Fruit fly (Drosophila melanogaster) whole organism, embryonic: ENCODE results near the gene CG32537.

Experiments
- ATbp ChIP-seq: fragments of 200-800 bp; sonication (Bioruptor generic); optimal IDR thresholded peaks from 2 replicates; lab custom pipeline; 2017; ENCODE audit warnings: missing biosample characterization, mild to moderate bottlenecking, missing genetic modification characterization, missing genetic modification reagents
- Aef1 ChIP-seq: fragments of 200-800 bp; sonication (Bioruptor generic); IDR thresholded peaks from 3 replicates; pipeline ENCODE4 v1.3.6; 2022; ENCODE audit warnings: missing biosample characterization, missing genetic modification characterization
- Antp ChIP-seq: fragments of 200-800 bp; sonication (Bioruptor generic); optimal IDR thresholded peaks from 3 replicates; lab custom pipeline; 2016; ENCODE audit warnings: missing biosample characterization, missing genetic modification characterization
- Atf6 ChIP-seq: fragments of 200-800 bp; sonication (Bioruptor generic); IDR thresholded peaks from 2 replicates; pipeline ENCODE4 v1.3.6; 2022; ENCODE audit warnings: missing biosample characterization, missing genetic modification characterization
- B-H1 ChIP-seq: fragments of 200-800 bp; sonication (Bioruptor generic); IDR thresholded peaks from 3 replicates; pipeline ENCODE4 v1.3.6; 2022; ENCODE audit warnings: missing biosample characterization, missing genetic modification characterization
- Bteb2 ChIP-seq: fragments of 200-800 bp; sonication (Bioruptor generic); optimal IDR thresholded peaks from 2 replicates; lab custom pipeline; 2016; ENCODE audit warnings: missing biosample characterization, missing genetic modification characterization
- CG11504 ChIP-seq: fragments of 200-800 bp; sonication (Bioruptor generic); optimal IDR thresholded peaks from 3 replicates; lab custom pipeline; 2019; ENCODE audit warnings: missing biosample characterization, mild to moderate bottlenecking, missing genetic modification characterization, moderate library complexity
- CG13624 ChIP-seq: fragments of 200-800 bp; sonication (Bioruptor generic); optimal IDR thresholded peaks from 2 replicates; lab custom pipeline; 2016; ENCODE audit warnings: missing biosample characterization, missing genetic modification characterization
- CG14860 ChIP-seq: fragments of 200-800 bp; sonication (Bioruptor generic); IDR thresholded peaks from 3 replicates; pipeline ENCODE4 v1.3.6; 2022; ENCODE audit warnings: missing biosample characterization, missing genetic modification characterization; ENCODE audit not compliant: partially characterized antibody
- CG17361 ChIP-seq: fragments of 200-800 bp; sonication (Bioruptor generic); IDR thresholded peaks from 3 replicates; pipeline ENCODE4 v1.3.6; 2022; ENCODE audit warnings: missing biosample characterization, missing genetic modification characterization
- CG1792 ChIP-seq: fragments of 200-800 bp; sonication (Bioruptor generic); optimal IDR thresholded peaks from 2 replicates; lab custom pipeline; 2016; ENCODE audit warnings: missing biosample characterization, missing genetic modification characterization
- CG18262 ChIP-seq: fragments of 200-800 bp; optimal IDR thresholded peaks from 3 replicates; lab custom pipeline; 2019; ENCODE audit warnings: missing biosample characterization, mild to moderate bottlenecking, missing genetic modification characterization, moderate library complexity
- CG1832 ChIP-seq: fragments of 200-800 bp; sonication (Bioruptor generic); optimal IDR thresholded peaks from 2 replicates; lab custom pipeline; 2017; ENCODE audit warnings: missing biosample characterization, mild to moderate bottlenecking, missing genetic modification characterization, inconsistent platforms
- CG2116 ChIP-seq: fragments of 200-800 bp; sonication (Bioruptor generic); optimal IDR thresholded peaks from 3 replicates; lab custom pipeline; 2018; ENCODE audit warnings: missing biosample characterization, mild to moderate bottlenecking, missing genetic modification characterization
- CG3065 ChIP-seq: fragments of 200-800 bp; sonication (Bioruptor generic); optimal IDR thresholded peaks from 2 replicates; lab custom pipeline; 2016; ENCODE audit warnings: missing biosample characterization, missing genetic modification characterization
- CG31365 ChIP-seq: fragments of 200-800 bp; sonication (Bioruptor generic); optimal IDR thresholded peaks from 2 replicates; lab custom pipeline; 2018; ENCODE audit warnings: missing biosample characterization, mild to moderate bottlenecking, missing genetic modification characterization
- CG31388 ChIP-seq: fragments of 200-800 bp; sonication (Bioruptor generic); optimal IDR thresholded peaks from 2 replicates; lab custom pipeline; 2016; ENCODE audit warnings: missing biosample characterization, missing genetic modification characterization
- CG3163 ChIP-seq: fragments of 200-800 bp; sonication (Bioruptor generic); optimal IDR thresholded peaks from 3 replicates; lab custom pipeline; 2016; ENCODE audit warnings: missing biosample characterization, missing genetic modification characterization
- CG34376 ChIP-seq: fragments of 200-800 bp; sonication (Bioruptor generic); optimal IDR thresholded peaks from 2 replicates; lab custom pipeline; 2018; ENCODE audit warnings: missing biosample characterization, mild to moderate bottlenecking, missing genetic modification characterization
- CG3995 ChIP-seq: fragments of 200-800 bp; sonication (Bioruptor generic); optimal IDR thresholded peaks from 3 replicates; lab custom pipeline; 2016; ENCODE audit warnings: missing biosample characterization, missing genetic modification characterization
- CG9437 ChIP-seq: fragments of 200-800 bp; sonication (Bioruptor generic); optimal IDR thresholded peaks from 2 replicates; lab custom pipeline; 2018; ENCODE audit warnings: missing biosample characterization, mild to moderate bottlenecking, missing genetic modification characterization
- CG9797 ChIP-seq: fragments of 200-800 bp; sonication (Bioruptor generic); optimal IDR thresholded peaks from 3 replicates; lab custom pipeline; 2018; ENCODE audit warnings: missing biosample characterization, mild to moderate bottlenecking, missing genetic modification characterization
- CkIIα-i1 ChIP-seq: fragments of 200-800 bp; sonication (Bioruptor generic); IDR thresholded peaks from 2 replicates; pipeline ENCODE4 v1.3.6; 2022; ENCODE audit warnings: missing biosample characterization, missing genetic modification characterization
- Drgx ChIP-seq: fragments of 200-800 bp; sonication (Bioruptor generic); IDR thresholded peaks from 2 replicates; pipeline ENCODE4 v1.3.6; 2022; ENCODE audit warnings: missing biosample characterization, missing genetic modification characterization
- MTF-1 ChIP-seq: fragments of 200-800 bp; sonication (Bioruptor generic); optimal IDR thresholded peaks from 2 replicates; lab custom pipeline; 2018; ENCODE audit warnings: missing biosample characterization, mild to moderate bottlenecking, missing genetic modification characterization, borderline replicate concordance
- Mad ChIP-seq: fragments of 200-800 bp; sonication (Bioruptor generic); optimal IDR thresholded peaks from 2 replicates; lab custom pipeline; 2016; ENCODE audit warnings: missing biosample characterization, missing genetic modification characterization
- NFAT ChIP-seq: fragments of 200-800 bp; sonication (Bioruptor generic); IDR thresholded peaks from 2 replicates; pipeline ENCODE4 v1.3.6; 2022; ENCODE audit warnings: missing biosample characterization, missing genetic modification characterization
- NK7.1 ChIP-seq: fragments of 200-800 bp; sonication (Bioruptor generic); optimal IDR thresholded peaks from 3 replicates; lab custom pipeline; 2016; ENCODE audit warnings: missing biosample characterization, missing genetic modification characterization
- Neu2 ChIP-seq: fragments of 200-800 bp; sonication (Bioruptor generic); optimal IDR thresholded peaks from 3 replicates; lab custom pipeline; 2016; ENCODE audit warnings: missing biosample characterization, missing genetic modification characterization, borderline replicate concordance
- Rfx ChIP-seq: fragments of 200-800 bp; sonication (Bioruptor generic); IDR thresholded peaks from 2 replicates; pipeline ENCODE4 v1.3.6; 2022; ENCODE audit warnings: missing biosample characterization, missing genetic modification characterization
- Sry-δ ChIP-seq: fragments of 200-800 bp; sonication (Bioruptor generic); optimal IDR thresholded peaks from 2 replicates; lab custom pipeline; 2016; ENCODE audit warnings: missing biosample characterization, missing genetic modification characterization
- Stat92E ChIP-seq, 3 experiments: fragments of >200 bp in 2 of 3; fragments of 200-800 bp in 1 of 3; sonication (Bioruptor generic) in 1 of 3; optimal IDR thresholded peaks; 2 replicates each; lab custom pipeline; 2017 to 2019; ENCODE audit warnings: missing biosample characterization in 3 of 3, missing genetic modification characterization in 3 of 3, mild to moderate bottlenecking in 1 of 3, moderate library complexity in 1 of 3
- chinmo ChIP-seq: fragments of 200-800 bp; sonication (Bioruptor generic); IDR thresholded peaks from 4 replicates; pipeline ENCODE4 v1.3.6; 2022; ENCODE audit warnings: missing biosample characterization, missing genetic modification characterization; ENCODE audit not compliant: partially characterized antibody
- crc ChIP-seq: fragments of 200-800 bp; sonication (Bioruptor generic); optimal IDR thresholded peaks from 2 replicates; lab custom pipeline; 2016; ENCODE audit warnings: missing biosample characterization, missing genetic modification characterization
- dati ChIP-seq: fragments of 200-800 bp; sonication (Bioruptor generic); IDR thresholded peaks from 2 replicates; pipeline ENCODE4 v1.3.6; 2022; ENCODE audit warnings: missing biosample characterization, missing genetic modification characterization
- emc ChIP-seq: fragments of 200-800 bp; sonication (Bioruptor generic); optimal IDR thresholded peaks from 2 replicates; lab custom pipeline; 2016; ENCODE audit warnings: missing biosample characterization, missing genetic modification characterization
- fd64A ChIP-seq: fragments of 200-800 bp; sonication (Bioruptor generic); optimal IDR thresholded peaks from 3 replicates; lab custom pipeline; 2018; ENCODE audit warnings: missing biosample characterization, mild to moderate bottlenecking, missing genetic modification characterization
- grau ChIP-seq: fragments of 200-800 bp; optimal IDR thresholded peaks from 3 replicates; lab custom pipeline; 2019; ENCODE audit warnings: missing biosample characterization, mild to moderate bottlenecking, missing genetic modification characterization, moderate library complexity
- ind ChIP-seq: fragments of 200-800 bp; sonication (Bioruptor generic); optimal IDR thresholded peaks from 3 replicates; lab custom pipeline; 2016; ENCODE audit warnings: missing biosample characterization, missing genetic modification characterization
- mirr ChIP-seq: fragments of 200-800 bp; sonication (Bioruptor generic); optimal IDR thresholded peaks from 3 replicates; lab custom pipeline; 2018; ENCODE audit warnings: missing biosample characterization, mild to moderate bottlenecking, missing genetic modification characterization
- mld ChIP-seq: fragments of 200-800 bp; sonication (Bioruptor generic); IDR thresholded peaks from 3 replicates; pipeline ENCODE4 v1.3.6; 2022; ENCODE audit warnings: missing biosample characterization, missing genetic modification characterization; ENCODE audit not compliant: partially characterized antibody
- pan ChIP-seq, 4 experiments: fragments of >200 bp in 3 of 4; fragments of 200-800 bp in 1 of 4; sonication (Bioruptor generic) in 1 of 4; optimal IDR thresholded peaks in 3 of 4; IDR thresholded peaks in 1 of 4; 2 replicates each; pipeline versions ENCODE4 v1.3.6 to Lab custom; 2017 to 2022; ENCODE audit warnings: missing biosample characterization in 2 of 4, missing genetic modification characterization in 2 of 4, mixed read lengths in 1 of 4
- salm ChIP-seq: fragments of 200-800 bp; sonication (Bioruptor generic); optimal IDR thresholded peaks from 2 replicates; lab custom pipeline; 2018; ENCODE audit warnings: missing biosample characterization, mild to moderate bottlenecking, missing genetic modification characterization
- sens ChIP-seq: fragments of 200-800 bp; sonication (Bioruptor generic); peaks from one replicate; lab custom pipeline; 2016; ENCODE audit warnings: missing biosample characterization, missing genetic modification characterization
- sisA ChIP-seq: fragments of 200-800 bp; sonication (Bioruptor generic); IDR thresholded peaks from 2 replicates; pipeline ENCODE4 v1.3.6; 2022; ENCODE audit warnings: missing biosample characterization, missing genetic modification characterization
- sug ChIP-seq: fragments of 200-800 bp; optimal IDR thresholded peaks from 2 replicates; lab custom pipeline; 2019; ENCODE audit warnings: missing biosample characterization, mild to moderate bottlenecking, missing genetic modification characterization, moderate library complexity
- twi ChIP-seq: fragments of 200-800 bp; optimal IDR thresholded peaks from 2 replicates; lab custom pipeline; 2019; ENCODE audit warnings: missing biosample characterization, mild to moderate bottlenecking, missing genetic modification characterization, moderate library complexity
- zen2 ChIP-seq: fragments of 200-800 bp; sonication (Bioruptor generic); IDR thresholded peaks from 3 replicates; pipeline ENCODE4 v1.3.6; 2022; ENCODE audit warnings: missing biosample characterization, missing genetic modification characterization; ENCODE audit not compliant: partially characterized antibody

The CG32537 gene

DNA sequence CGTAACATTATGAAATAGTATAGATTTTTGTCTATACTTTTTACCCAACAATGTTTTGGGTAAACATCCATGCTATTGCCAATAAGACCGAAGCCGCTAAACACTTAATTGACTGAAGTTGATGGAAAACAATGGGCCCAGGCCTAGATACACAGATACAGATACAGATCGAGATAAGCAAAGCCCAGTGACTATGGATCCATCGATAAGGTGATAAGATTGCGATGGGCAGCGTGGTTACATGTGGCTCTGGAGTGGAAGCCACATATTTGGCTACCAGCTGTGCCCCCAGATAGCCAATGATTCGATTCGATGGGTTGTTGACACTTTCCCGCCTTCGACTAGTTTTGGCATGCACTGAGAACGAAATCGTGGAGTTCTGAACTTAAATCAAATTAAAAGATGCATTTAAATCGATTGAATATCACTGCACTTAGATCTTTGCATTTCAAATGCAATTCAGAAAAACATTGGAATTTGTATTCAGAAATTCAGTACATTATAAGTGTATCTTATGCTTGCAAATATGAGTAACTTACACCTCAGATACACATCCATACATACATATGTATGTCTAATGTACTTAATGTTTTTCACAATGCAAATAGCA is 36.0 kb downstream of the CG32537 start (continued):
- TF ChIP-seq twi (tag; lab: Kevin White, UChicago) (peak; percentile 8), ATbp (no peak), CG1792 (GFP tag; lab: Kevin White, UChicago) (no peak), emc (no peak), Mad (GFP tag; lab: Kevin White, UChicago) (no peak), Rfx (GFP tag; lab: Robert Waterston, UW) (0 out of 2 replicates have a peak, but pooled peaks have one; percentile 25), Atf6 (0 out of 2 replicates have a peak, but pooled peaks have one; percentile 13), CG3065 (GFP tag; lab: Kevin White, UChicago) (no peak), chinmo (no peak), Aef1 (GFP tag; lab: Robert Waterston, UW) (no peak), CkIIα-i1 (GFP tag; lab: Robert Waterston, UW) (no peak), B-H1 (GFP tag; lab: Robert Waterston, UW) (no peak), MTF-1 (GFP tag; lab: Kevin White, UChicago) (no peak), CG14860 (GFP tag; lab: Robert Waterston, UW) (no peak), sisA (GFP tag; lab: Robert Waterston, UW) (0 out of 2 replicates have a peak, but pooled peaks have one; percentile 6), CG2116 (GFP tag; lab: Kevin White, UChicago) (no peak), zen2 (no peak), dati (no peak), pan (optimal IDR thresholded peaks at IDR 0.05; lab: Kevin White, UChicago) (no peak), pan (GFP tag; optimal IDR thresholded peaks at IDR 0.05 in 1 of 2, IDR thresholded peaks at IDR 0.05 in 1 of 2) (no peak), Antp (GFP tag; lab: Kevin White, UChicago) (no peak), CG3995 (GFP tag; lab: Kevin White, UChicago) (no peak), fd64A (no peak), sens (peak; percentile 64), CG17361 (GFP tag; lab: Robert Waterston, UW) (0 out of 3 replicates have a peak, but pooled peaks have one; percentile 13), mirr (GFP tag; lab: Kevin White, UChicago) (peak; percentile 7), Bteb2 (GFP tag; lab: Kevin White, UChicago) (no peak), NK7.1 (GFP tag; lab: Kevin White, UChicago) (no peak), CG34376 (GFP tag; lab: Kevin White, UChicago) (peak; percentile 33), mld (no peak), Neu2 (no peak), Stat92E (GFP tag; optimal IDR thresholded peaks at IDR 0.05; lab: Kevin White, UChicago) (no peak), CG31388 (GFP tag; lab: Kevin White, UChicago) (no peak), ind (GFP tag; lab: Kevin White, UChicago) (no peak), crc (GFP tag; lab: Kevin White, UChicago) (no peak), CG9797 (GFP tag; lab: Kevin White, UChicago) (no peak), grau (no peak), sug (tag; lab: Kevin White, UChicago) (peak; percentile 57), Drgx (GFP tag; lab: Robert Waterston, UW) (no peak), NFAT (GFP tag; lab: Robert Waterston, UW) (no peak), CG31365 (tag; lab: Kevin White, UChicago) (no peak), Sry-δ (no peak), CG9437 (GFP tag; lab: Kevin White, UChicago) (no peak), CG13624 (no peak), CG11504 (no peak), salm (tag; lab: Kevin White, UChicago) (no peak), CG1832 (GFP tag; lab: Kevin White, UChicago) (no peak), CG18262 (tag; lab: Kevin White, UChicago) (no peak), CG3163 (no peak)
